Worm (Caenorhabditis elegans) whole organism, mixed stage, embryonic: ENCODE measurements around the gene srg-65.

Source experiments
- blmp-1 ChIP-seq: fragments of 150-350 bp; optimal IDR thresholded peaks from 2 replicates; lab custom pipeline; 2014; ENCODE audit warnings: missing biosample characterization, missing genetic modification characterization
- drap-1 ChIP-seq: fragments of 200-800 bp; sonication (Bioruptor generic); optimal IDR thresholded peaks from 3 replicates; lab custom pipeline; 2018; ENCODE audit warnings: mild to moderate bottlenecking, missing genetic modification characterization, missing compliant biosample characterization
- elt-3 ChIP-seq: fragments of 150-350 bp; optimal IDR thresholded peaks from 2 replicates; lab custom pipeline; 2014; ENCODE audit warnings: missing biosample characterization, missing genetic modification characterization
- lin-13 ChIP-seq: fragments of 150-350 bp; optimal IDR thresholded peaks from 2 replicates; lab custom pipeline; 2014; ENCODE audit warnings: missing biosample characterization, missing genetic modification characterization
- lsy-2 ChIP-seq: fragments of 150-350 bp; optimal IDR thresholded peaks from 2 replicates; lab custom pipeline; 2014; ENCODE audit warnings: missing biosample characterization, missing genetic modification characterization
- nhr-76 ChIP-seq: sonication (generic microtip); optimal IDR thresholded peaks from 2 replicates; lab custom pipeline; 2017; ENCODE audit warnings: missing biosample characterization, missing genetic modification characterization

- TF ChIP-seq nhr-76 (tag; lab: Kevin White, UChicago) (no peak), blmp-1 (tag; lab: Kevin White, UChicago) (no peak), elt-3 (tag; lab: Kevin White, UChicago) (no peak), lsy-2 (no peak), lin-13 (no peak), drap-1 (GFP tag; lab: Kevin White, UChicago) (no peak)
These were observed 31.2 kb downstream of the srg-65 start, which contains the start of gene glc-3 for ce11 chrV:5453615-5454014.
